Worm (Caenorhabditis elegans): ENCODE results near the gene str-176.

The str-176 gene

DNA sequence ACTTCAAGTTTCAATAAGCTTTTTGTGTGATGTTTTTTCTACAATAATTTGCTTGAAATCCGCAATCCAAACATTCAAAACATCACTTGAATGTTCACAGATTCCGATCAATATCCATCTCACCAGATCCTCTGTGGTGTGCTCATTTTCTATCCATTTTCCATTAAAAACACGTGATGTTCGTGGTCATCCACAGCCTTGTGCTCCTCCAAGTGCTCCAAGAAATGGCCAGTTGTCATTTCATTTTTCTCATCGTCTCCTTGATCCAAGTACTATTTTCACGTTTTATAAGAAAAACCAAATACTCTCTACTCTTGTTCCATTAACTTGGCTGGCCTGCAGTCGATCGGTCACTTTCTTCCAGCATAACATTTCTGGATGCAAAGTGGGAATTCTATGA is 12.6 kb upstream of the str-176 start:
- no peak for TF ChIP-seq F13H6.1 (tag; optimal IDR thresholded peaks at IDR 0.05)
- TF ChIP-seq pros-1 (tag; optimal IDR thresholded peaks at IDR 0.05), result no peak
- no peak for TF ChIP-seq ceh-48 (tag; optimal IDR thresholded peaks at IDR 0.05)
- no peak for TF ChIP-seq K02D7.2 (tag; optimal IDR thresholded peaks at IDR 0.05)
- no peak for TF ChIP-seq pha-2 (tag; optimal IDR thresholded peaks at IDR 0.05)
- TF ChIP-seq ceh-2 (tag; optimal IDR thresholded peaks at IDR 0.05), result no peak
- TF ChIP-seq unc-55 (GFP tag; optimal IDR thresholded peaks at IDR 0.05), result no peak
- TF ChIP-seq unc-3 (GFP tag; conservative IDR thresholded peaks at IDR 0.05), result no peak
- no peak for TF ChIP-seq unc-3 (tag; optimal IDR thresholded peaks at IDR 0.05)
- TF ChIP-seq ztf-16 (tag; optimal IDR thresholded peaks at IDR 0.05), result no peak
- TF ChIP-seq syd-9 (tag; optimal IDR thresholded peaks at IDR 0.05), result no peak

DNA sequence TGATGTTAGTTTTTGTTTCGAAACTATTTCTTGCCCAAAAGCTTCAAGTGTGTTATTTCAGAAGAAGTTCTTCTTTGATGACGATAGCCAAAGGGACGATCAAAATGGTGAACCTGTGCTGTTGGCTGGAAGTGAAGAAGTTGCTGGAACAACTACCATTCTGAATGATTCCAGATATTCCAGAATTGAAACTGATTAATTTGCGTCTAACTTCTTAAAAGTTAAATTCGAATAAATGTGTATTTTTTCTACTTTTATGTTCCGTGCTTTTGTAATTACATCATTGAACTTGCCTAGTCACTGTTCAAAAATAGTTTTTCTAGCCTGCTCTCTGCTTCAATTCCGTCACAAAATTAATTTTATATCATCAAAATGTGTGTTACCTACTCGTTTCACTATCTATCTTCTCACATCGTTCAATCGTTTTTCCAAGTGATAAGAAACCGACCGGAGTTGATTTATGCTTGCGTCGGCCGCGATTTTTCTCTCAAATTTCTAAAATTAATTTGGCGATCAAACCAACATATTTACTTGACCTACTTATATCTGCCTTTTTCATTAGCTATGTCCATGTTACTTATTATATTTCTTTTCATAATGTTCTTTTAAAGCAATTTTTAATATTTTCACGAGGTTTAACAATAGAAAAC is 11.5 kb upstream of the str-176 start:
- TF ChIP-seq che-1 (tag; optimal IDR thresholded peaks at IDR 0.05) (no peak), hlh-15 (tag; optimal IDR thresholded peaks at IDR 0.05) (no peak), nhr-11 (tag; optimal IDR thresholded peaks at IDR 0.05) (no peak), sdc-2 (tag; optimal IDR thresholded peaks at IDR 0.05) (no peak), pha-2 (tag; optimal IDR thresholded peaks at IDR 0.05) (no peak), elt-2 (tag; optimal IDR thresholded peaks at IDR 0.05) (no peak), ets-4 (tag; optimal IDR thresholded peaks at IDR 0.05) (no peak)

DNA sequence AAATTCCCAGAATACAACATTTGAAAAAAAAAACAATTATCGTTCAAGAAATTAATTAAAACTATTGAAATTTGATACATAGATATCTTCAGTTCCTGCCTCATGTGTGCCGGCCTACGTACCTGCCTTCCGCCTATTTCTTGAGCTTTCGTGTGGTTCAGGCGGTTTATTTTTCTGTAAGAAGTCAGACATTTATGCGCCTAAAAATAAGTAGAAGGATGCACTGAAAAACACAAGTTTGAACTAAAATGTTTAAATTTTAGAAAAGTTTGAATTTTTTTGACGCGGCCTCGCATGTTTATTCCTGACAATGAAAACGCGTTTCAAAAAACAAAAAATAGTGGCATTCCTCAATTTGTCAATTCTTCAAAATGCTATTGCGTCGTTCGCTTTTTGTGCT is 10.1 kb upstream of the str-176 start, which contains the start of gene C28C12.11:
C28C12.11 (plus strand) TSS at position 301 of the 400 bp plus-strand sequence.
- TF ChIP-seq tbx-2 (tag; optimal IDR thresholded peaks at IDR 0.05) (no peak), madf-2 (tag; optimal IDR thresholded peaks at IDR 0.05) (no peak), nfya-1 (tag; optimal IDR thresholded peaks at IDR 0.05) (no peak), C08G9.2 (tag; optimal IDR thresholded peaks at IDR 0.05) (no peak), pqm-1 (tag; optimal IDR thresholded peaks at IDR 0.05) (no peak)

DNA sequence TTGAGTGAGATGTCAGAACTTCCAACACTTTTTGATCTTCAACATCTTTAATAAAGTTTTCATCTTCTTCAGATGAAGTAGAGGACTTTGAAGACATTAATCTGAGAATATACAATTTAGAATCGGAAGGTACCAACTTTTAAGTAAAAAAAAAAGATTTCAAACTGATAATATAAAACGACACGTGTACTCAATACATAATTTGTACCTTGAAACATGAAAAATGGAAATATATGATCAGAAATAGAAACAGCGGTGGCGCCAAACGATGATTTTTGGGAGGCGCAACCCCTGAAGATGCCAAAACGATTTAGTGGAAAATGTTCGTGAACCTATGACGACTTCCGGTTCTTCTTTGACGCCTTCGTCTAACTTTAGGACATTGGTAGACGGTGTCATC is 8.9 kb upstream of the str-176 start, which contains the start of gene oat-1:
oat-1 (minus strand) TSS at position 101 of the 400 bp plus-strand sequence.
- TF ChIP-seq Y22D7AL.16 (tag; optimal IDR thresholded peaks at IDR 0.05), result no peak
- TF ChIP-seq T23F11.4 (GFP tag; optimal IDR thresholded peaks at IDR 0.05), result no peak
- no peak for TF ChIP-seq ceh-18 (tag; optimal IDR thresholded peaks at IDR 0.05)
- no peak for TF ChIP-seq nhr-232 (tag; optimal IDR thresholded peaks at IDR 0.05)

DNA sequence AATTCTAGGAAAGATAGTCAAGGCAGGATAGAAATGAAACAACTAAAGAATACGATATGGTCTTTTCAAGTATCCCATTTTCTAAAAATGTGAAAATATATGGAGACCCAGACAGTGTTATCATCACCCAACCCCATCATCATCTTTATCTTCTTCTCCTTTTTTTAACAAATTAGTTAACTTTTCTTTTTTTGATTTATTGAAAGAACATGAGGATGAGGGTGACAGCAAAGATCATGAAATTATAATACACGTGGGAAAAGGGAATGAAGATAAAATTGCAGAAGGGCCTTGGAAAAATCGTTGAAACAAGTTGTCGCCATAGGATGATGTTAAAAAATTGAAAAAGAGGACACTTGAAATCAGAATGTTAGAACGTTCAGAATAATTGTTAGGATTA is 571 bp upstream of the str-176 start:
- no peak for TF ChIP-seq elt-4 (tag; optimal IDR thresholded peaks at IDR 0.05)
- no peak for TF ChIP-seq lin-11 (tag; optimal IDR thresholded peaks at IDR 0.05)
- TF ChIP-seq pros-1 (tag; optimal IDR thresholded peaks at IDR 0.05), result no peak
- TF ChIP-seq npax-4 (tag; optimal IDR thresholded peaks at IDR 0.05), result no peak
- no peak for TF ChIP-seq pha-2 (tag; optimal IDR thresholded peaks at IDR 0.05)
- TF ChIP-seq ceh-31 (tag; optimal IDR thresholded peaks at IDR 0.05), result no peak
- TF ChIP-seq fax-1 (tag; optimal IDR thresholded peaks at IDR 0.05), result no peak
- no peak for TF ChIP-seq ceh-18 (tag; optimal IDR thresholded peaks at IDR 0.05)
- TF ChIP-seq pax-1 (tag; optimal IDR thresholded peaks at IDR 0.05), result no peak
- TF ChIP-seq ama-1 (optimal IDR thresholded peaks at IDR 0.05), result no peak
- no peak for TF ChIP-seq ahr-1 (tag; optimal IDR thresholded peaks at IDR 0.05)
- no peak for TF ChIP-seq nhr-232 (tag; optimal IDR thresholded peaks at IDR 0.05)
- no peak for TF ChIP-seq ceh-19 (GFP tag; optimal IDR thresholded peaks at IDR 0.05)
- no peak for TF ChIP-seq mec-3 (tag; optimal IDR thresholded peaks at IDR 0.05; ENCODE audit: borderline replicate concordance)
- no peak for TF ChIP-seq C08G9.2 (tag; optimal IDR thresholded peaks at IDR 0.05)

Data from whole organism, late embryonic.